Worm (Caenorhabditis elegans) whole organism, L4 larva: ENCODE results near the gene T11F9.7.

Source experiments
- ceh-82 ChIP-seq: sonication (generic microtip); optimal IDR thresholded peaks from 2 replicates; lab custom pipeline; 2017; ENCODE audit warnings: missing biosample characterization, missing genetic modification characterization
- jun-1 ChIP-seq: fragments of 150-350 bp; optimal IDR thresholded peaks from 2 replicates; lab custom pipeline; 2014; ENCODE audit warnings: missing biosample characterization, missing genetic modification reagents, missing genetic modification characterization
- nhr-102 ChIP-seq: sonication (generic microtip); optimal IDR thresholded peaks from 2 replicates; lab custom pipeline; 2016; ENCODE audit warnings: mild to moderate bottlenecking, missing genetic modification characterization, moderate library complexity, missing compliant biosample characterization
- nhr-237 ChIP-seq: sonication (generic microtip); optimal IDR thresholded peaks from 2 replicates; lab custom pipeline; 2017; ENCODE audit warnings: missing biosample characterization, missing genetic modification characterization
- spr-1 ChIP-seq: sonication (generic microtip); optimal IDR thresholded peaks from 2 replicates; lab custom pipeline; 2016; ENCODE audit warnings: mild to moderate bottlenecking, missing genetic modification characterization, missing compliant biosample characterization

- TF ChIP-seq ceh-82 (tag; lab: Kevin White, UChicago), result no peak
- no peak for TF ChIP-seq nhr-102 (tag; lab: Kevin White, UChicago)
- no peak for TF ChIP-seq nhr-237
- TF ChIP-seq spr-1 (tag; lab: Kevin White, UChicago), result no peak
- no peak for TF ChIP-seq jun-1 (tag; lab: Kevin White, UChicago)
Measured at ce11 chrV:11435242-11435641, 40.5 kb upstream of the T11F9.7 start.
